Fruit fly (Drosophila melanogaster) whole organism, embryonic: ENCODE data around the gene Usp14.

Experiments
- CG10565 ChIP-seq: fragments of 200-800 bp; sonication (Bioruptor generic); optimal IDR thresholded peaks from 3 replicates; lab custom pipeline; 2016; ENCODE audit warnings: missing biosample characterization, mild to moderate bottlenecking, missing genetic modification characterization
- CG11247 ChIP-seq: fragments of 200-800 bp; sonication (Bioruptor generic); IDR thresholded peaks from 2 replicates; pipeline ENCODE4 v1.3.6; 2022; ENCODE audit warnings: missing biosample characterization, missing genetic modification characterization
- CG11504 ChIP-seq: fragments of 200-800 bp; sonication (Bioruptor generic); optimal IDR thresholded peaks from 3 replicates; lab custom pipeline; 2019; ENCODE audit warnings: missing biosample characterization, mild to moderate bottlenecking, missing genetic modification characterization, moderate library complexity
- CG12104 ChIP-seq: fragments of 200-800 bp; sonication (Bioruptor generic); optimal IDR thresholded peaks from 3 replicates; lab custom pipeline; 2016; ENCODE audit warnings: missing biosample characterization, missing genetic modification characterization
- CG15479 ChIP-seq: fragments of 200-800 bp; sonication (Bioruptor generic); optimal IDR thresholded peaks from 3 replicates; lab custom pipeline; 2019; ENCODE audit warnings: missing biosample characterization, mild to moderate bottlenecking, missing genetic modification characterization, moderate library complexity
- CG1602 ChIP-seq: fragments of 200-800 bp; sonication (Bioruptor generic); optimal IDR thresholded peaks from 3 replicates; lab custom pipeline; 2016; ENCODE audit warnings: missing biosample characterization, missing genetic modification characterization
- CG17361 ChIP-seq: fragments of 200-800 bp; sonication (Bioruptor generic); IDR thresholded peaks from 3 replicates; pipeline ENCODE4 v1.3.6; 2022; ENCODE audit warnings: missing biosample characterization, missing genetic modification characterization
- CG2120 ChIP-seq: fragments of 200-800 bp; sonication (Bioruptor generic); optimal IDR thresholded peaks from 3 replicates; lab custom pipeline; 2016; ENCODE audit warnings: missing biosample characterization, missing genetic modification characterization
- CG33557 ChIP-seq: fragments of 200-800 bp; sonication (Bioruptor generic); optimal IDR thresholded peaks from 2 replicates; lab custom pipeline; 2019; ENCODE audit warnings: missing biosample characterization, mild to moderate bottlenecking, missing genetic modification characterization, moderate library complexity
- CG4617 ChIP-seq: fragments of 200-800 bp; sonication (Bioruptor generic); optimal IDR thresholded peaks from 3 replicates; lab custom pipeline; 2016; ENCODE audit warnings: missing biosample characterization, missing genetic modification characterization, borderline replicate concordance
- CG4820 ChIP-seq: fragments of 200-800 bp; sonication (Bioruptor generic); optimal IDR thresholded peaks from 3 replicates; lab custom pipeline; 2016; ENCODE audit warnings: missing biosample characterization, missing genetic modification characterization
- CG5180 ChIP-seq: fragments of 200-800 bp; sonication (Bioruptor generic); optimal IDR thresholded peaks from 3 replicates; lab custom pipeline; 2017; ENCODE audit warnings: missing biosample characterization, missing genetic modification characterization, mild to moderate bottlenecking, moderate library complexity, missing genetic modification reagents
- CG6654 ChIP-seq: fragments of 200-800 bp; sonication (Bioruptor generic); optimal IDR thresholded peaks from 2 replicates; lab custom pipeline; 2017; ENCODE audit warnings: missing biosample characterization, mild to moderate bottlenecking, missing genetic modification characterization
- CG7372 ChIP-seq: fragments of 200-800 bp; sonication (Bioruptor generic); IDR thresholded peaks from 2 replicates; pipeline ENCODE4 v1.3.6; 2022; ENCODE audit warnings: missing biosample characterization, missing genetic modification characterization
- CG7963 ChIP-seq: fragments of 200-800 bp; sonication (Bioruptor generic); IDR thresholded peaks from 3 replicates; pipeline ENCODE4 v1.3.6; 2022; ENCODE audit warnings: missing biosample characterization, missing genetic modification characterization; ENCODE audit not compliant: partially characterized antibody
- CTCF ChIP-seq: fragments of 200-800 bp; sonication (Bioruptor generic); optimal IDR thresholded peaks from 2 replicates; lab custom pipeline; 2017; ENCODE audit warnings: missing biosample characterization, mild to moderate bottlenecking, missing genetic modification characterization, moderate library complexity
- CoRest ChIP-seq: fragments of 200-800 bp; sonication (Bioruptor generic); optimal IDR thresholded peaks from 3 replicates; lab custom pipeline; 2018; ENCODE audit warnings: missing biosample characterization, mild to moderate bottlenecking, missing genetic modification characterization, moderate library complexity
- D19A ChIP-seq: fragments of 200-800 bp; optimal IDR thresholded peaks from 3 replicates; lab custom pipeline; 2019; ENCODE audit warnings: missing biosample characterization, mild to moderate bottlenecking, missing genetic modification characterization, moderate library complexity
- Dp ChIP-seq: fragments of 200-800 bp; sonication (Bioruptor generic); optimal IDR thresholded peaks from 2 replicates; lab custom pipeline; 2018; ENCODE audit warnings: missing biosample characterization, mild to moderate bottlenecking, missing genetic modification characterization, moderate library complexity
- GATAe ChIP-seq: fragments of 200-800 bp; sonication (Bioruptor generic); conservative IDR thresholded peaks from 2 replicates; pipeline ENCODE4 v1.3.6; 2022; ENCODE audit warnings: missing biosample characterization, missing genetic modification characterization
- Gug ChIP-seq: fragments of 200-800 bp; sonication (Bioruptor generic); IDR thresholded peaks from 4 replicates; pipeline ENCODE4 v1.3.6; 2022; ENCODE audit warnings: missing biosample characterization, missing genetic modification characterization
- HLHmδ ChIP-seq: fragments of 200-800 bp; sonication (Bioruptor generic); optimal IDR thresholded peaks from 2 replicates; lab custom pipeline; 2018; ENCODE audit warnings: missing biosample characterization, mild to moderate bottlenecking, missing genetic modification characterization, moderate library complexity
- Hr3 ChIP-seq: fragments of 200-800 bp; sonication (Bioruptor generic); optimal IDR thresholded peaks from 3 replicates; lab custom pipeline; 2016; ENCODE audit warnings: missing biosample characterization, missing genetic modification characterization
- MESR4 ChIP-seq: fragments of 200-800 bp; sonication (Bioruptor generic); optimal IDR thresholded peaks from 2 replicates; lab custom pipeline; 2018; ENCODE audit warnings: missing biosample characterization, mild to moderate bottlenecking, missing genetic modification characterization, moderate library complexity
- Mad ChIP-seq: fragments of 200-800 bp; sonication (Bioruptor generic); optimal IDR thresholded peaks from 2 replicates; lab custom pipeline; 2016; ENCODE audit warnings: missing biosample characterization, missing genetic modification characterization
- Nf-YC ChIP-seq: fragments of 200-800 bp; optimal IDR thresholded peaks from 3 replicates; lab custom pipeline; 2019; ENCODE audit warnings: missing biosample characterization, mild to moderate bottlenecking, missing genetic modification characterization, moderate library complexity
- NfI ChIP-seq: fragments of 200-800 bp; sonication (Bioruptor generic); optimal IDR thresholded peaks from 3 replicates; lab custom pipeline; 2018; ENCODE audit warnings: missing biosample characterization, mild to moderate bottlenecking, missing genetic modification characterization, moderate library complexity
- PHDP ChIP-seq: fragments of 200-800 bp; sonication (Bioruptor generic); optimal IDR thresholded peaks from 3 replicates; lab custom pipeline; 2018; ENCODE audit warnings: missing biosample characterization, mild to moderate bottlenecking, missing genetic modification characterization, moderate library complexity
- Sin3A ChIP-seq: fragments of >200 bp; optimal IDR thresholded peaks from 2 replicates; lab custom pipeline; 2018
- Six4 ChIP-seq: fragments of 200-800 bp; sonication (Bioruptor generic); optimal IDR thresholded peaks from 2 replicates; lab custom pipeline; 2016; ENCODE audit warnings: missing biosample characterization, missing genetic modification characterization
- az2 ChIP-seq: fragments of 200-800 bp; sonication (Bioruptor generic); optimal IDR thresholded peaks from 3 replicates; lab custom pipeline; 2016; ENCODE audit warnings: missing biosample characterization, missing genetic modification characterization
- br ChIP-seq: fragments of >200 bp; optimal IDR thresholded peaks from 2 replicates; lab custom pipeline; 2017
- chinmo ChIP-seq: fragments of 200-800 bp; sonication (Bioruptor generic); IDR thresholded peaks from 4 replicates; pipeline ENCODE4 v1.3.6; 2022; ENCODE audit warnings: missing biosample characterization, missing genetic modification characterization; ENCODE audit not compliant: partially characterized antibody
- dmrt11E ChIP-seq: fragments of 200-800 bp; sonication (Bioruptor generic); optimal IDR thresholded peaks from 3 replicates; lab custom pipeline; 2018; ENCODE audit warnings: missing biosample characterization, mild to moderate bottlenecking, missing genetic modification characterization, moderate library complexity
- dysf ChIP-seq: fragments of 200-800 bp; sonication (Bioruptor generic); IDR thresholded peaks from 3 replicates; pipeline ENCODE4 v1.3.6; 2022; ENCODE audit warnings: missing biosample characterization, missing genetic modification characterization
- ewg ChIP-seq: fragments of 200-800 bp; sonication (Bioruptor generic); optimal IDR thresholded peaks from 3 replicates; lab custom pipeline; 2017; ENCODE audit warnings: mild to moderate bottlenecking, missing biosample characterization, missing genetic modification reagents, missing genetic modification characterization
- mam ChIP-seq: fragments of 200-800 bp; sonication (Bioruptor generic); optimal IDR thresholded peaks from 3 replicates; lab custom pipeline; 2016; ENCODE audit warnings: missing biosample characterization, missing genetic modification characterization
- nau ChIP-seq: fragments of 200-800 bp; sonication (Bioruptor generic); optimal IDR thresholded peaks from 3 replicates; lab custom pipeline; 2017; ENCODE audit warnings: missing biosample characterization, mild to moderate bottlenecking, missing genetic modification characterization, missing genetic modification reagents
- nerfin-2 ChIP-seq: fragments of 200-800 bp; sonication (Bioruptor generic); IDR thresholded peaks from 2 replicates; pipeline ENCODE4 v1.3.6; 2022; ENCODE audit warnings: missing biosample characterization, missing genetic modification characterization; ENCODE audit not compliant: partially characterized antibody
- org-1 ChIP-seq: fragments of 200-800 bp; sonication (Bioruptor generic); optimal IDR thresholded peaks from 2 replicates; lab custom pipeline; 2017; ENCODE audit warnings: missing biosample characterization, missing genetic modification characterization
- phol ChIP-seq: fragments of 200-800 bp; sonication (Bioruptor generic); optimal IDR thresholded peaks from 3 replicates; lab custom pipeline; 2018; ENCODE audit warnings: missing biosample characterization, mild to moderate bottlenecking, missing genetic modification characterization, moderate library complexity
- pzg ChIP-seq: fragments of 200-800 bp; sonication (Bioruptor generic); optimal IDR thresholded peaks from 3 replicates; lab custom pipeline; 2018; ENCODE audit warnings: missing biosample characterization, mild to moderate bottlenecking, missing genetic modification characterization, moderate library complexity
- sens ChIP-seq: fragments of 200-800 bp; sonication (Bioruptor generic); peaks from one replicate; lab custom pipeline; 2016; ENCODE audit warnings: missing biosample characterization, missing genetic modification characterization
- sisA ChIP-seq: fragments of 200-800 bp; sonication (Bioruptor generic); IDR thresholded peaks from 2 replicates; pipeline ENCODE4 v1.3.6; 2022; ENCODE audit warnings: missing biosample characterization, missing genetic modification characterization
- sob ChIP-seq: fragments of 200-800 bp; sonication (Bioruptor generic); IDR thresholded peaks from 2 replicates; pipeline ENCODE4 v1.3.6; 2022; ENCODE audit warnings: missing biosample characterization, missing genetic modification characterization
- stc ChIP-seq: fragments of 200-800 bp; sonication (Bioruptor generic); IDR thresholded peaks from 2 replicates; pipeline ENCODE4 v1.3.6; 2022; ENCODE audit warnings: missing biosample characterization, missing genetic modification characterization
- stwl ChIP-seq: fragments of 200-800 bp; sonication (Bioruptor generic); optimal IDR thresholded peaks from 3 replicates; lab custom pipeline; 2018; ENCODE audit warnings: missing biosample characterization, mild to moderate bottlenecking, missing genetic modification characterization, moderate library complexity
- trem ChIP-seq: fragments of 200-800 bp; optimal IDR thresholded peaks from 3 replicates; lab custom pipeline; 2019; ENCODE audit warnings: missing biosample characterization, mild to moderate bottlenecking, missing genetic modification characterization, moderate library complexity
- unpg ChIP-seq: fragments of 200-800 bp; sonication (Bioruptor generic); optimal IDR thresholded peaks from 3 replicates; lab custom pipeline; 2018; ENCODE audit warnings: missing biosample characterization, mild to moderate bottlenecking, missing genetic modification characterization, moderate library complexity
- vvl ChIP-seq: fragments of 200-800 bp; sonication (Bioruptor generic); IDR thresholded peaks from 2 replicates; pipeline ENCODE4 v1.3.6; 2022; ENCODE audit warnings: missing biosample characterization, missing genetic modification characterization

Usp14 gene

dm6 chr2L:10333091-10333991 lies 19.1 kb upstream of the Usp14 start, which contains the start of gene GATAd (continued):
- peak; percentile 86 for TF ChIP-seq MESR4
- TF ChIP-seq CG6654 (GFP tag; lab: Kevin White, UChicago): no peak
- peak; percentile 33 for TF ChIP-seq Dp (GFP tag; lab: Kevin White, UChicago)
- TF ChIP-seq Six4: no peak
- TF ChIP-seq Nf-YC (tag; lab: Kevin White, UChicago): peak; percentile 38
- peak; percentile 14 for TF ChIP-seq mam (GFP tag; lab: Kevin White, UChicago)
- no peak for TF ChIP-seq nerfin-2 (GFP tag; lab: Robert Waterston, UW)
- TF ChIP-seq az2 (GFP tag; lab: Kevin White, UChicago): no peak
- peak; percentile 52 for TF ChIP-seq trem (tag; lab: Kevin White, UChicago)
- TF ChIP-seq CG4820 (GFP tag; lab: Kevin White, UChicago): no peak
- TF ChIP-seq phol (tag; lab: Kevin White, UChicago): peak; percentile 13
- TF ChIP-seq CoRest: peak; percentile 24
- TF ChIP-seq CG17361 (GFP tag; lab: Robert Waterston, UW): 0 out of 3 replicates have a peak, but pooled peaks have one; percentile 5
- peak; percentile 12 for TF ChIP-seq CG33557
- no peak for TF ChIP-seq CG11504 (tag; lab: Kevin White, UChicago)
- peak; percentile 2 for TF ChIP-seq D19A (tag; lab: Kevin White, UChicago)
- no peak for TF ChIP-seq CG7372
- no peak for TF ChIP-seq dysf
- TF ChIP-seq NfI (GFP tag; lab: Kevin White, UChicago): no peak
- TF ChIP-seq CG4617 (GFP tag; lab: Kevin White, UChicago): peak; percentile 77
- TF ChIP-seq chinmo (GFP tag; lab: Robert Waterston, UW): peak; percentile 74; the same call in 1 of the 4 replicates
- TF ChIP-seq unpg (GFP tag; lab: Kevin White, UChicago): no peak
- TF ChIP-seq vvl (GFP tag; lab: Robert Waterston, UW): peak; percentile 69; the same call in 1 of the 2 replicates
- no peak for TF ChIP-seq CG11247
- TF ChIP-seq CG7963: 0 out of 3 replicates have a peak, but pooled peaks have one; percentile 13
- peak; percentile 62 for TF ChIP-seq pzg (GFP tag; lab: Kevin White, UChicago)
- no peak for TF ChIP-seq sob (GFP tag; lab: Robert Waterston, UW)
- no peak for TF ChIP-seq stc (GFP tag; lab: Robert Waterston, UW)
- no peak for TF ChIP-seq CG1602 (GFP tag; lab: Kevin White, UChicago)
- TF ChIP-seq Gug (GFP tag; lab: Robert Waterston, UW): no peak
- no peak for TF ChIP-seq CG12104
- TF ChIP-seq sisA: no peak
- peak; percentile 12 for TF ChIP-seq Hr3 (GFP tag; lab: Kevin White, UChicago)
- no peak for TF ChIP-seq org-1 (GFP tag; lab: Kevin White, UChicago)
- peak; percentile 34 for TF ChIP-seq stwl (tag; lab: Kevin White, UChicago)
- peak; percentile 1 for TF ChIP-seq CTCF (GFP tag; lab: Kevin White, UChicago)
- TF ChIP-seq CG5180: no peak
- no peak for TF ChIP-seq nau
- no peak for TF ChIP-seq dmrt11E (tag; lab: Kevin White, UChicago)
- TF ChIP-seq PHDP (tag; lab: Kevin White, UChicago): peak; percentile 19
- TF ChIP-seq CG2120 (GFP tag; lab: Kevin White, UChicago): peak; percentile 9
- TF ChIP-seq br (lab: Kevin White, UChicago): no peak
- TF ChIP-seq GATAe (GFP tag; lab: Robert Waterston, UW): no peak
- TF ChIP-seq HLHmδ (GFP tag; lab: Kevin White, UChicago): no peak
- peak; percentile 3 for TF ChIP-seq ewg
- TF ChIP-seq Sin3A (lab: Kevin White, UChicago): peak; percentile 3
- peak; percentile 67 for TF ChIP-seq sens (GFP tag; lab: Kevin White, UChicago)
- TF ChIP-seq Mad (GFP tag; lab: Kevin White, UChicago): no peak
- no peak for TF ChIP-seq CG10565 (GFP tag; lab: Kevin White, UChicago)
- TF ChIP-seq CG15479 (GFP tag; lab: Kevin White, UChicago): peak; percentile 64
